Worm (Caenorhabditis elegans) whole organism, mixed stage, embryonic: Measurements from ENCODE around the gene srh-270.

Source experiments
- bed-3 ChIP-seq: fragments of 200-800 bp; sonication (Bioruptor generic); optimal IDR thresholded peaks from 3 replicates; lab custom pipeline; 2018; ENCODE audit warnings: mild to moderate bottlenecking, missing genetic modification characterization, moderate library complexity, missing compliant biosample characterization
- blmp-1 ChIP-seq: fragments of 150-350 bp; optimal IDR thresholded peaks from 2 replicates; lab custom pipeline; 2014; ENCODE audit warnings: missing biosample characterization, missing genetic modification characterization
- ceh-83 ChIP-seq: fragments of 200-800 bp; sonication (Bioruptor generic); optimal IDR thresholded peaks from 2 replicates; lab custom pipeline; 2018; ENCODE audit warnings: mild to moderate bottlenecking, missing genetic modification characterization, missing compliant biosample characterization
- cnd-1 ChIP-seq: fragments of 200-800 bp; sonication (Bioruptor generic); optimal IDR thresholded peaks from 2 replicates; lab custom pipeline; 2018; ENCODE audit warnings: mild to moderate bottlenecking, missing genetic modification characterization, missing compliant biosample characterization
- elt-1 ChIP-seq: sonication (generic microtip); optimal IDR thresholded peaks from 2 replicates; lab custom pipeline; 2017; ENCODE audit warnings: missing genetic modification characterization, mild to moderate bottlenecking, missing compliant biosample characterization, antibody characterized with exemption, moderate library complexity, borderline replicate concordance; ENCODE audit not compliant: insufficient read depth
- lin-13 ChIP-seq: fragments of 150-350 bp; optimal IDR thresholded peaks from 2 replicates; lab custom pipeline; 2014; ENCODE audit warnings: missing biosample characterization, missing genetic modification characterization
- lsy-2 ChIP-seq: fragments of 150-350 bp; optimal IDR thresholded peaks from 2 replicates; lab custom pipeline; 2014; ENCODE audit warnings: missing biosample characterization, missing genetic modification characterization
- mep-1 ChIP-seq: fragments of 150-350 bp; optimal IDR thresholded peaks from 2 replicates; lab custom pipeline; 2017; ENCODE audit warnings: missing biosample characterization, missing genetic modification reagents, missing genetic modification characterization, inconsistent platforms
- mls-2 ChIP-seq: sonication (generic microtip); optimal IDR thresholded peaks from 2 replicates; lab custom pipeline; 2016; ENCODE audit warnings: mild to moderate bottlenecking, missing genetic modification characterization, moderate library complexity, missing compliant biosample characterization
- nhr-12 ChIP-seq: fragments of 150-350 bp; optimal IDR thresholded peaks from 2 replicates; lab custom pipeline; 2014; ENCODE audit warnings: missing biosample characterization, missing genetic modification characterization
- nhr-237 ChIP-seq: fragments of 150-350 bp; optimal IDR thresholded peaks from 2 replicates; lab custom pipeline; 2014; ENCODE audit warnings: missing biosample characterization, missing genetic modification characterization
- snpc-4 ChIP-seq: fragments of 150-350 bp; optimal IDR thresholded peaks from 2 replicates; lab custom pipeline; 2014; ENCODE audit warnings: missing biosample characterization, missing genetic modification characterization
- zip-8 ChIP-seq: fragments of 150-350 bp; optimal IDR thresholded peaks from 2 replicates; lab custom pipeline; 2014; ENCODE audit warnings: missing biosample characterization, missing genetic modification characterization
- ztf-11 ChIP-seq: fragments of 150-350 bp; optimal IDR thresholded peaks from 2 replicates; lab custom pipeline; 2014; ENCODE audit warnings: missing biosample characterization, missing genetic modification characterization

DNA sequence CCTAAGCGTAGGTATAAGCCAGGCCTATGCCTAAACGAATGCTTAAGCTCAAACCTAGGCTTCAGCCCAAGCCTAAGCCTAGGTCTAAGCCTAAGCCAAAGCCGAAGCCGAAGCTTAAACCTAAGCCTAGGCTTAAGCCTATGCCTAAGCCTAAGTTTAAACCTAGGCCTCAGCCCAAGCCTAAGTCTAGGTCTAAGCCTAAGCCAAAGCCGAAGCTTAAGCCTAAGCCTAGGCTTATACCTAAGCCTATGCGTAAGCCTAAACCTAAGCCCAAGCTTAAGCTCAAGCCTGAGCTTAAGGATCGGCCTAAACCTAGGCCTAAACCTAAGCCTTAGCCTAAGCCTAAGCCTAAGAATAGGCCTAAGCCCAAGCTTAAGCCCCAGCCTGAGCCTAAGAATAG is 35.4 kb downstream of the srh-270 start:
- TF ChIP-seq lin-13 (no peak), ztf-11 (tag; lab: Kevin White, UChicago) (no peak), nhr-237 (tag; lab: Kevin White, UChicago) (no peak), nhr-12 (tag; lab: Kevin White, UChicago) (no peak), elt-1 (tag; lab: Kevin White, UChicago) (no peak), zip-8 (tag; lab: Kevin White, UChicago) (no peak), snpc-4 (tag; lab: Kevin White, UChicago) (no peak), bed-3 (GFP tag; lab: Kevin White, UChicago) (no peak), mep-1 (tag; lab: Kevin White, UChicago) (no peak), lsy-2 (tag; lab: Kevin White, UChicago) (no peak), cnd-1 (tag; lab: Kevin White, UChicago) (no peak), blmp-1 (tag; lab: Kevin White, UChicago) (no peak), ceh-83 (GFP tag; lab: Kevin White, UChicago) (no peak), mls-2 (no peak)
